Fruit fly (Drosophila melanogaster): ENCODE measurements around the gene ND-ACP.

Gene ND-ACP

dm6 chr3L:1346956-1347587, 17.3 kb downstream of the ND-ACP start (continued):
- no peak for TF ChIP-seq ken (GFP tag; IDR thresholded peaks at IDR 0.05)
- TF ChIP-seq da (GFP tag; optimal IDR thresholded peaks at IDR 0.05): no peak
- TF ChIP-seq CG13624 (GFP tag; optimal IDR thresholded peaks at IDR 0.05): no peak
- no peak for TF ChIP-seq CG13775 (GFP tag; optimal IDR thresholded peaks at IDR 0.05)
- peak; percentile 44 for TF ChIP-seq CG10543 (GFP tag; optimal IDR thresholded peaks at IDR 0.05)
- TF ChIP-seq CG10366 (GFP tag; IDR thresholded peaks at IDR 0.05): no peak
- peak; percentile 42 for TF ChIP-seq exex (tag; optimal IDR thresholded peaks at IDR 0.05)
- no peak for TF ChIP-seq grau (tag; optimal IDR thresholded peaks at IDR 0.05)
- TF ChIP-seq Atf6 (GFP tag; IDR thresholded peaks at IDR 0.05): 0 out of 2 replicates have a peak, but pooled peaks have one; percentile 9
- TF ChIP-seq Tbp (GFP tag; optimal IDR thresholded peaks at IDR 0.05): no peak
- TF ChIP-seq amos (GFP tag; IDR thresholded peaks at IDR 0.05; ENCODE audit: partially characterized antibody): peak; percentile 9; the same call in 1 of the 2 replicates
- no peak for TF ChIP-seq CG6683 (GFP tag; optimal IDR thresholded peaks at IDR 0.05)
- TF ChIP-seq crol (GFP tag; IDR thresholded peaks at IDR 0.05): 0 out of 2 replicates have a peak, but pooled peaks have one; percentile 19
- no peak for TF ChIP-seq CG1792 (GFP tag; optimal IDR thresholded peaks at IDR 0.05)
- TF ChIP-seq CG14860 (GFP tag; IDR thresholded peaks at IDR 0.05; ENCODE audit: partially characterized antibody): no peak
- TF ChIP-seq wor (GFP tag; IDR thresholded peaks at IDR 0.05): no peak
- TF ChIP-seq Rfx (GFP tag; IDR thresholded peaks at IDR 0.05): no peak
- TF ChIP-seq Oli (tag; optimal IDR thresholded peaks at IDR 0.05): no peak
- TF ChIP-seq dati (GFP tag; IDR thresholded peaks at IDR 0.05): no peak
- 0 out of 3 replicates have a peak, but pooled peaks have one; percentile 15 for TF ChIP-seq Doc3 (GFP tag; IDR thresholded peaks at IDR 0.05; ENCODE audit: partially characterized antibody)
- no peak for TF ChIP-seq CG2199 (GFP tag; IDR thresholded peaks at IDR 0.05)
- TF ChIP-seq bcd (GFP tag; optimal IDR thresholded peaks at IDR 0.05): no peak
- no peak for TF ChIP-seq hb (GFP tag; IDR thresholded peaks at IDR 0.05; ENCODE audit: partially characterized antibody)
- TF ChIP-seq CG1602 (GFP tag; optimal IDR thresholded peaks at IDR 0.05): no peak
- TF ChIP-seq CG13424 (tag; optimal IDR thresholded peaks at IDR 0.05): no peak
- TF ChIP-seq CG12299 (tag; optimal IDR thresholded peaks at IDR 0.05): no peak
- no peak for TF ChIP-seq ind (GFP tag; optimal IDR thresholded peaks at IDR 0.05)
- TF ChIP-seq CG5180 (GFP tag; optimal IDR thresholded peaks at IDR 0.05): no peak
- no peak for TF ChIP-seq zfh1 (GFP tag; IDR thresholded peaks at IDR 0.05)

- TF ChIP-seq Ets65A (GFP tag) (peak; percentile 89), row (GFP tag; IDR thresholded peaks at IDR 0.05) (peak; percentile 22; the same call in 1 of the 3 replicates), Drgx (GFP tag; IDR thresholded peaks at IDR 0.05) (peak; percentile 84), D19A (tag; optimal IDR thresholded peaks at IDR 0.05) (peak; percentile 82), bsh (GFP tag; optimal IDR thresholded peaks at IDR 0.05) (peak in 1 of 2 experiments; percentile 56), CG1603 (tag; optimal IDR thresholded peaks at IDR 0.05) (peak; percentile 23), Med (GFP tag) (peak; percentile 77), CG6689 (GFP tag; IDR thresholded peaks at IDR 0.05) (0 out of 2 replicates have a peak, but pooled peaks have one; percentile 18), CG4820 (GFP tag; optimal IDR thresholded peaks at IDR 0.05) (no peak), Ptx1 (GFP tag; IDR thresholded peaks at IDR 0.05) (0 out of 2 replicates have a peak, but pooled peaks have one; percentile 29), fru (optimal IDR thresholded peaks at IDR 0.05) (no peak), sens-2 (GFP tag; IDR thresholded peaks at IDR 0.05) (0 out of 2 replicates have a peak, but pooled peaks have one; percentile 5), nom (GFP tag; optimal IDR thresholded peaks at IDR 0.05) (peak; percentile 1), sisA (GFP tag; IDR thresholded peaks at IDR 0.05) (no peak), ci (GFP tag; IDR thresholded peaks at IDR 0.05) (peak; percentile 54; the same call in 1 of the 3 replicates), Gsc (GFP tag; IDR thresholded peaks at IDR 0.05) (0 out of 2 replicates have a peak, but pooled peaks have one; percentile 28), Antp (GFP tag; optimal IDR thresholded peaks at IDR 0.05) (peak; percentile 9), Optix (GFP tag; IDR thresholded peaks at IDR 0.05) (no peak), Hr78 (GFP tag; optimal IDR thresholded peaks at IDR 0.05) (no peak), Rx (GFP tag; IDR thresholded peaks at IDR 0.05) (0 out of 2 replicates have a peak, but pooled peaks have one; percentile 21), CG17802 (tag; optimal IDR thresholded peaks at IDR 0.05) (no peak), zfh1 (GFP tag; IDR thresholded peaks at IDR 0.05) (0 out of 3 replicates have a peak, but pooled peaks have one; percentile 23), sens (GFP tag) (peak; percentile 74)
These were observed 18.5 kb downstream of the ND-ACP start for dm6 chr3L:1348248-1348647.
